Worm (Caenorhabditis elegans): ENCODE data around the gene srh-264.

Gene srh-264

ce11 chrV:15399691-15400377 lies 14.1 kb upstream of the srh-264 start, which contains the start of the genes T06E6.15 and sri-7:
TSS of gene T06E6.15 (minus strand) at chrV:15399791.
TSS of gene sri-7 (plus strand) at chrV:15400327.
- TF ChIP-seq pha-2 (tag; optimal IDR thresholded peaks at IDR 0.05) (no peak), C38D4.7 (GFP tag; optimal IDR thresholded peaks at IDR 0.05) (no peak), K02D7.2 (tag; optimal IDR thresholded peaks at IDR 0.05) (no peak), hlh-13 (GFP tag; optimal IDR thresholded peaks at IDR 0.05) (no peak), hlh-8 (tag; optimal IDR thresholded peaks at IDR 0.05) (no peak), che-1 (tag; optimal IDR thresholded peaks at IDR 0.05) (no peak), nfya-1 (tag; optimal IDR thresholded peaks at IDR 0.05) (no peak), fax-1 (tag; optimal IDR thresholded peaks at IDR 0.05) (no peak), ceh-48 (tag; optimal IDR thresholded peaks at IDR 0.05) (no peak), ceh-14 (tag; optimal IDR thresholded peaks at IDR 0.05) (no peak), madf-2 (tag; optimal IDR thresholded peaks at IDR 0.05) (no peak), sox-4 (tag; optimal IDR thresholded peaks at IDR 0.05) (no peak), K09A11.1 (tag; optimal IDR thresholded peaks at IDR 0.05; ENCODE audit: insufficient read depth) (no peak), T23F11.4 (GFP tag; optimal IDR thresholded peaks at IDR 0.05) (no peak), zip-5 (tag; optimal IDR thresholded peaks at IDR 0.05) (no peak), ceh-22 (tag; optimal IDR thresholded peaks at IDR 0.05) (no peak), pqm-1 (tag; optimal IDR thresholded peaks at IDR 0.05) (no peak), unc-86 (tag; optimal IDR thresholded peaks at IDR 0.05) (no peak)

DNA sequence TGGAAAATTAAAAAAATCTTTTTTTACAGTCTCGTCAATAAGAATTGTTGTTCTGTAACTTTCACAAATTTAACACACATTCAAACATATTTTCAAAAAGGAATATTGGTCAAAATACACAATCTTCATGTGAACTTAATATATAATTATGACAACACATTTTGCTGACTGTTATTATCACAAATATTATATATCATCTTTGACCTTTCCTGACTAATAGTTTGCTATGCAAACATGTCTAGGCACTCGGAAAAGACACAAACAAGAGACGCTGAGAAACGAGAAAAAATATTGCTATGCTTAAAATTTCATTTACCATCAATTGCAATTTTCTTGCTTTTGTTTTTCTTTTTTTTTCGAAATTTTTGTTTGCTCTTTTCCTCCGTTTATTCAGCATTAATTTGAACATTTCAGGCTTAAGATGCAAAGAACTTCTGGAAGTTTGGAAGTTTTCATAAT lies 12.1 kb upstream of the srh-264 start, which contains the start of gene fbxa-135:
TSS of gene fbxa-135 (plus strand) at position 409 of the 459 bp plus-strand sequence.
- no peak for TF ChIP-seq unc-55 (GFP tag; optimal IDR thresholded peaks at IDR 0.05)
- TF ChIP-seq odd-2 (tag; optimal IDR thresholded peaks at IDR 0.05): no peak
- TF ChIP-seq tbx-7 (tag; optimal IDR thresholded peaks at IDR 0.05): no peak
- TF ChIP-seq ama-1 (optimal IDR thresholded peaks at IDR 0.05): no peak
- TF ChIP-seq ceh-18 (tag; optimal IDR thresholded peaks at IDR 0.05): no peak
- TF ChIP-seq ceh-45 (GFP tag; IDR thresholded peaks at IDR 0.05): no peak
- TF ChIP-seq madf-2 (tag; optimal IDR thresholded peaks at IDR 0.05): no peak
- TF ChIP-seq elt-4 (tag; optimal IDR thresholded peaks at IDR 0.05): no peak
- TF ChIP-seq pha-2 (tag; optimal IDR thresholded peaks at IDR 0.05): no peak
- no peak for TF ChIP-seq che-1 (tag; optimal IDR thresholded peaks at IDR 0.05)

- TF ChIP-seq ets-4 (tag; optimal IDR thresholded peaks at IDR 0.05) (no peak), fax-1 (tag; optimal IDR thresholded peaks at IDR 0.05) (no peak), ceh-34 (tag; optimal IDR thresholded peaks at IDR 0.05) (no peak), eyg-1 (tag; optimal IDR thresholded peaks at IDR 0.05) (no peak), ttx-3 (tag; optimal IDR thresholded peaks at IDR 0.05) (no peak), C38D4.7 (GFP tag; optimal IDR thresholded peaks at IDR 0.05) (no peak)
Observed at ce11 chrV:15404859-15405258, 9.1 kb upstream of the srh-264 start, which contains the start of gene srh-258. TSS of gene srh-258 (plus strand) at chrV:15405159.

DNA sequence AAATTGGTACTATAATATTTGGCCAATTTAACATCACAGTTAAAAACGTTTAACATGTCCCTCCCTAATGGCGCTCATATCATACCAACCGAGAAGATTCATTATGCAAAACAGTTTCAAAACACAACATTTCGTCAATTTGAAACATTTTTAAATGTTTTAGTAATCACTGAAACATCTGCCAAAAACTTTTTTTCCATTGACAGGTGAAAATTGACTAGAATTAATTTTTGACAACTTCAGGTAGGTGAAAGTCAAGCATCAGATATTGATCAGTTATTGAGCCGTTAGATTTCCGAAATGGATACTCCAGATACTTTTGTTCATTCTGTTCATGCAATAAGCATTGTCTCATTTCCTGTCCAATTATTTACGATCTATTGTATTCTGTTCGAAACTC lies 7.0 kb upstream of the srh-264 start, which contains the start of gene srh-257:
TSS of gene srh-257 (plus strand) at position 301 of the 400 bp plus-strand sequence.
- TF ChIP-seq elt-4 (tag; optimal IDR thresholded peaks at IDR 0.05) (no peak), eyg-1 (tag; optimal IDR thresholded peaks at IDR 0.05) (no peak), unc-86 (tag; optimal IDR thresholded peaks at IDR 0.05) (no peak), elt-2 (tag; optimal IDR thresholded peaks at IDR 0.05) (no peak)

- TF ChIP-seq unc-86 (tag; optimal IDR thresholded peaks at IDR 0.05) (no peak), sdc-2 (tag; optimal IDR thresholded peaks at IDR 0.05) (no peak), unc-3 (GFP tag; conservative IDR thresholded peaks at IDR 0.05) (no peak), unc-3 (tag; optimal IDR thresholded peaks at IDR 0.05) (no peak), fax-1 (tag; optimal IDR thresholded peaks at IDR 0.05) (no peak), fkh-6 (tag; optimal IDR thresholded peaks at IDR 0.05) (no peak), hlh-15 (tag; optimal IDR thresholded peaks at IDR 0.05) (no peak), pag-3 (tag; optimal IDR thresholded peaks at IDR 0.05; ENCODE audit: borderline replicate concordance) (no peak), odd-2 (tag; optimal IDR thresholded peaks at IDR 0.05) (no peak), tbx-2 (tag; optimal IDR thresholded peaks at IDR 0.05) (no peak), lin-11 (tag; optimal IDR thresholded peaks at IDR 0.05) (no peak), F13H6.1 (tag; optimal IDR thresholded peaks at IDR 0.05) (no peak), tbx-7 (tag; optimal IDR thresholded peaks at IDR 0.05) (no peak), npax-4 (tag; optimal IDR thresholded peaks at IDR 0.05) (no peak)
Observed at ce11 chrV:15412625-15413024, 1.3 kb upstream of the srh-264 start, which contains the start of gene srbc-63. TSS of gene srbc-63 (minus strand) at chrV:15412725.

All from whole organism, late embryonic.